Fruit fly (Drosophila melanogaster) whole organism, embryonic: Measurements from ENCODE around the gene CG6689.

Experiments
- BEAF-32 ChIP-seq: fragments of 200-800 bp; sonication (Bioruptor generic); optimal IDR thresholded peaks from 3 replicates; lab custom pipeline; 2017; ENCODE audit warnings: missing biosample characterization, missing genetic modification characterization, mild to moderate bottlenecking, moderate library complexity, missing genetic modification reagents
- C15 ChIP-seq: fragments of 200-800 bp; sonication (Bioruptor generic); IDR thresholded peaks from 3 replicates; pipeline ENCODE4 v1.3.6; 2022; ENCODE audit warnings: missing biosample characterization, missing genetic modification characterization
- CG12299 ChIP-seq: fragments of 200-800 bp; sonication (Bioruptor generic); optimal IDR thresholded peaks from 2 replicates; lab custom pipeline; 2018; ENCODE audit warnings: missing biosample characterization, mild to moderate bottlenecking, missing genetic modification characterization
- CG15514 ChIP-seq: fragments of 200-800 bp; sonication (Bioruptor generic); optimal IDR thresholded peaks from 3 replicates; lab custom pipeline; 2017; ENCODE audit warnings: missing biosample characterization, missing genetic modification characterization, mild to moderate bottlenecking, moderate library complexity, missing genetic modification reagents
- CG1602 ChIP-seq: fragments of 200-800 bp; sonication (Bioruptor generic); optimal IDR thresholded peaks from 3 replicates; lab custom pipeline; 2016; ENCODE audit warnings: missing biosample characterization, missing genetic modification characterization
- CG16813 ChIP-seq: fragments of 200-800 bp; sonication (Bioruptor generic); IDR thresholded peaks from 3 replicates; pipeline ENCODE4 v1.3.6; 2022; ENCODE audit warnings: missing biosample characterization, missing genetic modification characterization; ENCODE audit not compliant: partially characterized antibody
- CG17186 ChIP-seq: fragments of 200-800 bp; sonication (Bioruptor generic); optimal IDR thresholded peaks from 3 replicates; lab custom pipeline; 2017; ENCODE audit warnings: missing biosample characterization, missing genetic modification reagents, missing genetic modification characterization
- CG17359 ChIP-seq: fragments of 200-800 bp; sonication (Bioruptor generic); optimal IDR thresholded peaks from 3 replicates; lab custom pipeline; 2018; ENCODE audit warnings: missing biosample characterization, mild to moderate bottlenecking, missing genetic modification characterization, moderate library complexity
- CG17802 ChIP-seq: fragments of 200-800 bp; sonication (Bioruptor generic); optimal IDR thresholded peaks from 2 replicates; lab custom pipeline; 2018; ENCODE audit warnings: missing biosample characterization, mild to moderate bottlenecking, missing genetic modification characterization, moderate library complexity
- CG17829 ChIP-seq: fragments of 200-800 bp; optimal IDR thresholded peaks from 2 replicates; lab custom pipeline; 2019; ENCODE audit warnings: missing biosample characterization, mild to moderate bottlenecking, missing genetic modification characterization, moderate library complexity
- CG2116 ChIP-seq: fragments of 200-800 bp; sonication (Bioruptor generic); optimal IDR thresholded peaks from 3 replicates; lab custom pipeline; 2018; ENCODE audit warnings: missing biosample characterization, mild to moderate bottlenecking, missing genetic modification characterization
- CG30020 ChIP-seq: fragments of 200-800 bp; optimal IDR thresholded peaks from 2 replicates; lab custom pipeline; 2019; ENCODE audit warnings: missing biosample characterization, mild to moderate bottlenecking, missing genetic modification characterization, moderate library complexity
- CG3847 ChIP-seq: fragments of 200-800 bp; sonication (Bioruptor generic); IDR thresholded peaks from 2 replicates; pipeline ENCODE4 v1.3.6; 2022; ENCODE audit warnings: missing biosample characterization, missing genetic modification characterization
- CG4617 ChIP-seq: fragments of 200-800 bp; sonication (Bioruptor generic); optimal IDR thresholded peaks from 3 replicates; lab custom pipeline; 2016; ENCODE audit warnings: missing biosample characterization, missing genetic modification characterization, borderline replicate concordance
- CG6654 ChIP-seq: fragments of 200-800 bp; sonication (Bioruptor generic); optimal IDR thresholded peaks from 2 replicates; lab custom pipeline; 2017; ENCODE audit warnings: missing biosample characterization, mild to moderate bottlenecking, missing genetic modification characterization
- CG7839 ChIP-seq: fragments of 200-800 bp; sonication (Bioruptor generic); optimal IDR thresholded peaks from 3 replicates; lab custom pipeline; 2018; ENCODE audit warnings: missing biosample characterization, mild to moderate bottlenecking, missing genetic modification characterization, moderate library complexity
- CG8388 ChIP-seq: fragments of 200-800 bp; sonication (Bioruptor generic); optimal IDR thresholded peaks from 2 replicates; lab custom pipeline; 2019; ENCODE audit warnings: missing biosample characterization, mild to moderate bottlenecking, missing genetic modification characterization, moderate library complexity
- CG9727 ChIP-seq: fragments of 200-800 bp; sonication (Bioruptor generic); optimal IDR thresholded peaks from 3 replicates; lab custom pipeline; 2017; ENCODE audit warnings: missing biosample characterization, mild to moderate bottlenecking, missing genetic modification characterization
- Dfd ChIP-seq, 2 experiments: fragments of >200 bp; optimal IDR thresholded peaks; 2 replicates each; lab custom pipeline; 2017; ENCODE audit warnings: missing biosample characterization in 2 of 2, missing genetic modification characterization in 2 of 2
- Ets65A ChIP-seq: fragments of 200-800 bp; sonication (Bioruptor generic); peaks from one replicate; lab custom pipeline; 2016; ENCODE audit warnings: missing biosample characterization, missing genetic modification characterization
- Ets97D ChIP-seq: fragments of 200-800 bp; sonication (Bioruptor generic); optimal IDR thresholded peaks from 3 replicates; lab custom pipeline; 2016; ENCODE audit warnings: missing biosample characterization, missing genetic modification characterization
- HmgZ ChIP-seq: fragments of 200-800 bp; sonication (Bioruptor generic); optimal IDR thresholded peaks from 2 replicates; lab custom pipeline; 2018; ENCODE audit warnings: missing biosample characterization, mild to moderate bottlenecking, missing genetic modification characterization
- Hr39 ChIP-seq: fragments of >200 bp; optimal IDR thresholded peaks from 2 replicates; lab custom pipeline; 2017
- MBD-R2 ChIP-seq: fragments of 200-800 bp; sonication (Bioruptor generic); IDR thresholded peaks from 2 replicates; pipeline ENCODE4 v1.3.6; 2022; ENCODE audit warnings: missing biosample characterization, missing genetic modification characterization
- MESR4 ChIP-seq: fragments of 200-800 bp; sonication (Bioruptor generic); optimal IDR thresholded peaks from 2 replicates; lab custom pipeline; 2018; ENCODE audit warnings: missing biosample characterization, mild to moderate bottlenecking, missing genetic modification characterization, moderate library complexity
- NC2α ChIP-seq: fragments of 200-800 bp; sonication (Bioruptor generic); optimal IDR thresholded peaks from 2 replicates; lab custom pipeline; 2016; ENCODE audit warnings: missing biosample characterization, missing genetic modification characterization
- Nf-YC ChIP-seq: fragments of 200-800 bp; optimal IDR thresholded peaks from 3 replicates; lab custom pipeline; 2019; ENCODE audit warnings: missing biosample characterization, mild to moderate bottlenecking, missing genetic modification characterization, moderate library complexity
- Sry-β ChIP-seq: fragments of 200-800 bp; sonication (Bioruptor generic); optimal IDR thresholded peaks from 2 replicates; lab custom pipeline; 2018; ENCODE audit warnings: missing biosample characterization, mild to moderate bottlenecking, missing genetic modification characterization, moderate library complexity
- TFAM ChIP-seq: fragments of 200-800 bp; sonication (Bioruptor generic); optimal IDR thresholded peaks from 2 replicates; lab custom pipeline; 2017; ENCODE audit warnings: missing biosample characterization, missing genetic modification characterization, inconsistent platforms
- YL-1 ChIP-seq: fragments of 200-800 bp; sonication (Bioruptor generic); optimal IDR thresholded peaks from 3 replicates; lab custom pipeline; 2017; ENCODE audit warnings: missing biosample characterization, mild to moderate bottlenecking, missing genetic modification characterization
- amos ChIP-seq: fragments of 200-800 bp; sonication (Bioruptor generic); IDR thresholded peaks from 2 replicates; pipeline ENCODE4 v1.3.6; 2022; ENCODE audit warnings: missing biosample characterization, missing genetic modification characterization; ENCODE audit not compliant: partially characterized antibody
- az2 ChIP-seq: fragments of 200-800 bp; sonication (Bioruptor generic); optimal IDR thresholded peaks from 3 replicates; lab custom pipeline; 2016; ENCODE audit warnings: missing biosample characterization, missing genetic modification characterization
- bsh ChIP-seq, 2 experiments: fragments of 200-800 bp; sonication (Bioruptor generic); optimal IDR thresholded peaks; 2 replicates each; lab custom pipeline; 2017 to 2018; ENCODE audit warnings: mild to moderate bottlenecking in 2 of 2, missing biosample characterization in 2 of 2, missing genetic modification characterization in 2 of 2, moderate library complexity in 1 of 2
- chinmo ChIP-seq: fragments of 200-800 bp; sonication (Bioruptor generic); IDR thresholded peaks from 4 replicates; pipeline ENCODE4 v1.3.6; 2022; ENCODE audit warnings: missing biosample characterization, missing genetic modification characterization; ENCODE audit not compliant: partially characterized antibody
- crp ChIP-seq, 2 experiments: fragments of 200-800 bp; sonication (Bioruptor generic); optimal IDR thresholded peaks; 2 replicates in 1 of 2; 3 replicates in 1 of 2; lab custom pipeline; 2017; ENCODE audit warnings: missing biosample characterization in 2 of 2, missing genetic modification characterization in 2 of 2, mild to moderate bottlenecking in 1 of 2, moderate library complexity in 1 of 2
- dysf ChIP-seq: fragments of 200-800 bp; sonication (Bioruptor generic); IDR thresholded peaks from 3 replicates; pipeline ENCODE4 v1.3.6; 2022; ENCODE audit warnings: missing biosample characterization, missing genetic modification characterization
- hkb ChIP-seq, 2 experiments: fragments of 200-800 bp in 1 of 2; fragments of >200 bp in 1 of 2; sonication (Bioruptor generic) in 1 of 2; IDR thresholded peaks in 1 of 2; optimal IDR thresholded peaks in 1 of 2; 2 replicates each; pipeline versions ENCODE4 v1.3.6 to Lab custom; 2017 to 2022; ENCODE audit warnings: missing biosample characterization in 1 of 2, missing genetic modification characterization in 1 of 2
- insv ChIP-seq, 2 experiments: fragments of 200-800 bp; sonication (Bioruptor generic); optimal IDR thresholded peaks; 3 replicates each; lab custom pipeline; 2016 to 2018; ENCODE audit warnings: missing biosample characterization in 2 of 2, missing genetic modification characterization in 2 of 2
- inv ChIP-seq: fragments of 200-800 bp; sonication (Bioruptor generic); IDR thresholded peaks from 2 replicates; pipeline ENCODE4 v1.3.6; 2022; ENCODE audit warnings: missing biosample characterization, missing genetic modification characterization; ENCODE audit not compliant: partially characterized antibody
- jigr1 ChIP-seq: fragments of 200-800 bp; sonication (Bioruptor generic); IDR thresholded peaks from 3 replicates; pipeline ENCODE4 v1.3.6; 2022; ENCODE audit warnings: missing biosample characterization, missing genetic modification characterization
- nerfin-1 ChIP-seq: fragments of 200-800 bp; sonication (Bioruptor generic); optimal IDR thresholded peaks from 3 replicates; lab custom pipeline; 2019; ENCODE audit warnings: missing biosample characterization, mild to moderate bottlenecking, missing genetic modification characterization, moderate library complexity
- nmo ChIP-seq: fragments of 200-800 bp; sonication (Bioruptor generic); optimal IDR thresholded peaks from 2 replicates; lab custom pipeline; 2018; ENCODE audit warnings: missing biosample characterization, mild to moderate bottlenecking, missing genetic modification characterization, moderate library complexity
- pzg ChIP-seq: fragments of 200-800 bp; sonication (Bioruptor generic); optimal IDR thresholded peaks from 3 replicates; lab custom pipeline; 2018; ENCODE audit warnings: missing biosample characterization, mild to moderate bottlenecking, missing genetic modification characterization, moderate library complexity
- row ChIP-seq: fragments of 200-800 bp; sonication (Bioruptor generic); IDR thresholded peaks from 3 replicates; pipeline ENCODE4 v1.3.6; 2022; ENCODE audit warnings: missing biosample characterization, missing genetic modification characterization
- sens ChIP-seq: fragments of 200-800 bp; sonication (Bioruptor generic); peaks from one replicate; lab custom pipeline; 2016; ENCODE audit warnings: missing biosample characterization, missing genetic modification characterization
- sug ChIP-seq: fragments of 200-800 bp; optimal IDR thresholded peaks from 2 replicates; lab custom pipeline; 2019; ENCODE audit warnings: missing biosample characterization, mild to moderate bottlenecking, missing genetic modification characterization, moderate library complexity
- unc-4 ChIP-seq: fragments of 200-800 bp; sonication (Bioruptor generic); IDR thresholded peaks from 2 replicates; pipeline ENCODE4 v1.3.6; 2022; ENCODE audit warnings: missing biosample characterization, missing genetic modification characterization; ENCODE audit not compliant: partially characterized antibody

The CG6689 gene

DNA sequence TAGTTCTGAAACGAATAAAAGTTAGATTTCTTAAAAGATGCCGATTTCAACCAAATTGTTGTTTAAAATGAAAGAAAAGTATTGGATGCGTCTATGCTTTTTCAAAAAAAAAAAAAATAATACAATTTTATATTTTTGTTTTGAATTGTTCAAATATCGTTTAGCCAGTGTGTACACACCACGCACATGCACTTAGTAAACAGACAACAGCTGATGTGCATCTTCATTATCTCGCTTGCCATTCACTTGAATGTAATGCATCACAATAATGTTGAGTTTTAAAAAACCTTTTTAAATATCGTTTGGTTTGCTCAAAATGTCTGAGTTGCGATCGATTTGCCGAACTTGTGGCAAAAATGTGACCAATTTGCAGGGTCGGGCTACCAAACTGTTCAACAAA, 16.2 kb upstream of the CG6689 start, which contains the start of gene CG31441 (continued):
- peak; percentile 38 for TF ChIP-seq HmgZ (tag; lab: Kevin White, UChicago)
- peak; percentile 32; the same call in 1 of the 2 replicates for TF ChIP-seq amos (GFP tag; lab: Robert Waterston, UW)
- no peak for TF ChIP-seq az2 (GFP tag; lab: Kevin White, UChicago)
- TF ChIP-seq row (GFP tag; lab: Robert Waterston, UW) = 0 out of 3 replicates have a peak, but pooled peaks have one; percentile 12
- TF ChIP-seq sens = peak; percentile 83
- peak; percentile 22 for TF ChIP-seq CG17359 (tag; lab: Kevin White, UChicago)
- no peak for TF ChIP-seq C15
- peak; percentile 56; the same call in 1 of the 2 replicates for TF ChIP-seq unc-4 (GFP tag; lab: Robert Waterston, UW)
- no peak for TF ChIP-seq jigr1 (GFP tag; lab: Robert Waterston, UW)

DNA sequence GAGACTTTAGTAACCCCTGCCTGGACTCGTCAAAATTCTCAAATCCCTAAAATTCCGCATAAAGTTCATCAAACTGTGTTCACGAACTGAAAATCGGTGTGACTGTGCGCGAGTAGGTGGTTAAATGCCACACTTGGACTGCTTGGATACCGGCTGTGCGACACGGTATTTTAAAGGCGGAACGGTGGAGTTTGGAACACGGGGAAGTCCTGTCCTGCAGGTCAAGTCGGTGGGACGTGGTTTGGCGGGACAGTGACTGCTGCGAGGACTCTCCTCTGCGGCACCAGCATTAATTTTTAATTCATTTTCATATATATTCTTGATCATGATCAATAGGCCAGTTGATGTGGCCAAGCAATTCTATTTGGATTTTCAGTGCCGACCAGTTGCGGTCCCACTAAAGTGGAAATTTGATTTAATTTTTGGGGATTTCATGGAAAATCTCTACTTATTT, 15.1 kb upstream of the CG6689 start, which contains the start of the genes Arfip and CG17721:
TSS of gene Arfip (minus strand) at position 96 of the 454 bp plus-strand sequence.
TSS of gene CG17721 (plus strand) at position 223 of the 454 bp plus-strand sequence.
- TF ChIP-seq nerfin-1 (tag; lab: Kevin White, UChicago) (peak; percentile 9), CG17186 (GFP tag; lab: Kevin White, UChicago) (peak; percentile 31), CG4617 (peak; percentile 87), CG9727 (GFP tag; lab: Kevin White, UChicago) (peak; percentile 7), CG12299 (tag; lab: Kevin White, UChicago) (peak; percentile 26), pzg (GFP tag; lab: Kevin White, UChicago) (peak; percentile 89), MBD-R2 (GFP tag; lab: Robert Waterston, UW) (peak; percentile 89), dysf (GFP tag; lab: Robert Waterston, UW) (no peak), CG17829 (peak; percentile 49), BEAF-32 (GFP tag; lab: Kevin White, UChicago) (peak; percentile 49), TFAM (GFP tag; lab: Kevin White, UChicago) (no peak), CG16813 (GFP tag; lab: Robert Waterston, UW) (no peak), Dfd (GFP tag; optimal IDR thresholded peaks at IDR 0.05; lab: Kevin White, UChicago) (no peak), CG7839 (no peak), nmo (GFP tag; lab: Kevin White, UChicago) (peak; percentile 68), insv (GFP tag; optimal IDR thresholded peaks at IDR 0.05; lab: Kevin White, UChicago) (peak in 1 of 2 experiments; percentile 30), CG8388 (GFP tag; lab: Kevin White, UChicago) (peak; percentile 54), bsh (GFP tag; optimal IDR thresholded peaks at IDR 0.05; lab: Kevin White, UChicago) (no peak), Hr39 (lab: Kevin White, UChicago) (no peak), NC2α (no peak), inv (no peak), Sry-β (no peak), sug (tag; lab: Kevin White, UChicago) (peak; percentile 16), CG6654 (peak; percentile 67), crp (GFP tag; optimal IDR thresholded peaks at IDR 0.05; lab: Kevin White, UChicago) (peak in 1 of 2 experiments; percentile 57), CG3847 (GFP tag; lab: Robert Waterston, UW) (0 out of 2 replicates have a peak, but pooled peaks have one; percentile 23), MESR4 (GFP tag; lab: Kevin White, UChicago) (peak; percentile 73), Nf-YC (tag; lab: Kevin White, UChicago) (peak; percentile 26), CG15514 (GFP tag; lab: Kevin White, UChicago) (peak; percentile 57), Ets97D (GFP tag; lab: Kevin White, UChicago) (peak; percentile 53), sens (peak; percentile 88), CG2116 (GFP tag; lab: Kevin White, UChicago) (peak; percentile 21), Ets65A (GFP tag; lab: Kevin White, UChicago) (peak; percentile 59), hkb (optimal IDR thresholded peaks at IDR 0.05; lab: Kevin White, UChicago) (peak; percentile 70), hkb (GFP tag; IDR thresholded peaks at IDR 0.05; lab: Robert Waterston, UW) (no peak), CG30020 (tag; lab: Kevin White, UChicago) (peak; percentile 62), CG17802 (peak; percentile 5), chinmo (GFP tag; lab: Robert Waterston, UW) (no peak), YL-1 (GFP tag; lab: Kevin White, UChicago) (peak; percentile 55), CG1602 (no peak), amos (GFP tag; lab: Robert Waterston, UW) (peak; percentile 34)
